Worm (Caenorhabditis elegans): ENCODE data around the gene icap-1.

DNA sequence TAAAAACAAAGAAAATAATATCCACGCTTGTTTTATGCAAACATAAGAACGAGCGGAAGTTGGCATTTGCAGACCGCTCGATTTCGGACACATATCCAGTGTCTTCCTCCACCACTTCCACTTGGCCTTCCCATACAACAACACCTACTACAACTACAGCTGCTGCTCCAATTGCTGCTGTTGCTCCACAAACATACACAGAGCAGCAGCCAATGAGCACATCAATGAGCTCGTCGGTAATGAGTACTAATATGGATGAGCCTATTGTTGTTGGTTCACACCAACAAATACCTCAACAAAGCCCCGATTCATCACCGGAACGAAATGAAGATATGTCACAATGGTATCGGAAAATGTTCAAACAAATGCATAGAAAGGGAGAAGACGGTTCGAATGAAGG, 31.1 kb downstream of the icap-1 start:
- TF ChIP-seq ztf-11 (tag; optimal IDR thresholded peaks at IDR 0.05) (no peak), unc-62 (GFP tag; optimal IDR thresholded peaks at IDR 0.05) (no peak), mep-1 (tag; optimal IDR thresholded peaks at IDR 0.05) (no peak), blmp-1 (tag; optimal IDR thresholded peaks at IDR 0.05) (no peak), nhr-76 (tag; optimal IDR thresholded peaks at IDR 0.05) (no peak)

Measured in whole organism, mixed stage, embryonic.